Fruit fly (Drosophila melanogaster) whole organism, adult: ENCODE data around the gene mRpS14.
A peak's percentile ranks its signal among the peaks of the same experiment; 100 is the strongest.

ENCODE experiments used
- CG11617 ChIP-seq: fragments of 200-800 bp; sonication (Bioruptor generic); optimal IDR thresholded peaks from 2 replicates; lab custom pipeline; 2017; ENCODE audit warnings: mild to moderate bottlenecking, missing biosample characterization, missing genetic modification reagents, missing genetic modification characterization
- CG12768 ChIP-seq: fragments of 200-800 bp; sonication (Bioruptor generic); optimal IDR thresholded peaks from 2 replicates; lab custom pipeline; 2017; ENCODE audit warnings: missing biosample characterization, missing genetic modification characterization, mild to moderate bottlenecking, moderate library complexity, missing genetic modification reagents
- CG14711 ChIP-seq: fragments of 200-800 bp; sonication (Bioruptor generic); optimal IDR thresholded peaks from 2 replicates; lab custom pipeline; 2018; ENCODE audit warnings: missing biosample characterization, mild to moderate bottlenecking, missing genetic modification characterization, moderate library complexity
- CG1620 ChIP-seq: fragments of 200-800 bp; sonication (Bioruptor generic); optimal IDR thresholded peaks from 2 replicates; lab custom pipeline; 2016; ENCODE audit warnings: missing biosample characterization, missing genetic modification characterization
- CG33017 ChIP-seq: fragments of 200-800 bp; sonication (Bioruptor generic); optimal IDR thresholded peaks from 2 replicates; lab custom pipeline; 2018; ENCODE audit warnings: missing biosample characterization, mild to moderate bottlenecking, missing genetic modification characterization, moderate library complexity
- CG5204 ChIP-seq: fragments of 200-800 bp; sonication (Bioruptor generic); optimal IDR thresholded peaks from 2 replicates; lab custom pipeline; 2016; ENCODE audit warnings: missing biosample characterization, missing genetic modification characterization
- CG7045 ChIP-seq: fragments of 200-800 bp; sonication (Bioruptor generic); optimal IDR thresholded peaks from 2 replicates; lab custom pipeline; 2017; ENCODE audit warnings: missing biosample characterization, mild to moderate bottlenecking, missing genetic modification characterization
- CG7101 ChIP-seq: fragments of 200-800 bp; sonication (Bioruptor generic); optimal IDR thresholded peaks from 2 replicates; lab custom pipeline; 2018; ENCODE audit warnings: missing biosample characterization, mild to moderate bottlenecking, missing genetic modification characterization, moderate library complexity
- Clk ChIP-seq: fragments of 200-800 bp; sonication (Bioruptor generic); optimal IDR thresholded peaks from 2 replicates; lab custom pipeline; 2017; ENCODE audit warnings: missing biosample characterization, missing genetic modification characterization
- Crg-1 ChIP-seq: fragments of 200-800 bp; sonication (Bioruptor generic); optimal IDR thresholded peaks from 2 replicates; lab custom pipeline; 2016; ENCODE audit warnings: missing biosample characterization, missing genetic modification characterization
- Hr96 ChIP-seq: fragments of 200-800 bp; sonication (Bioruptor generic); optimal IDR thresholded peaks from 2 replicates; lab custom pipeline; 2016; ENCODE audit warnings: missing biosample characterization, missing genetic modification characterization
- Mnt ChIP-seq: fragments of 200-800 bp; sonication (Bioruptor generic); optimal IDR thresholded peaks from 2 replicates; lab custom pipeline; 2016; ENCODE audit warnings: missing biosample characterization, mild to moderate bottlenecking, missing genetic modification characterization
- bab1 ChIP-seq: fragments of 200-800 bp; sonication (Bioruptor generic); optimal IDR thresholded peaks from 3 replicates; lab custom pipeline; 2019; ENCODE audit warnings: missing biosample characterization, mild to moderate bottlenecking, missing genetic modification characterization, moderate library complexity
- cic ChIP-seq: fragments of 200-800 bp; sonication (Bioruptor generic); optimal IDR thresholded peaks from 2 replicates; lab custom pipeline; 2017; ENCODE audit warnings: missing biosample characterization, mild to moderate bottlenecking, missing genetic modification characterization, moderate library complexity
- cnc ChIP-seq, 2 experiments: fragments of >200 bp; optimal IDR thresholded peaks; 2 replicates each; lab custom pipeline; 2017
- kay ChIP-seq: fragments of 200-800 bp; sonication (Bioruptor generic); peaks from one replicate; lab custom pipeline; 2016; ENCODE audit warnings: missing biosample characterization, missing genetic modification characterization, borderline replicate concordance
- ovo ChIP-seq: fragments of 200-800 bp; sonication (Bioruptor generic); optimal IDR thresholded peaks from 2 replicates; lab custom pipeline; 2016; ENCODE audit warnings: missing biosample characterization, missing genetic modification characterization
- pad ChIP-seq: fragments of 200-800 bp; sonication (Bioruptor generic); optimal IDR thresholded peaks from 3 replicates; lab custom pipeline; 2017; ENCODE audit warnings: missing biosample characterization, missing genetic modification characterization, mild to moderate bottlenecking, moderate library complexity, missing genetic modification reagents
- tj ChIP-seq: fragments of 200-800 bp; sonication (Bioruptor generic); optimal IDR thresholded peaks from 3 replicates; lab custom pipeline; 2017; ENCODE audit warnings: missing biosample characterization, mild to moderate bottlenecking, missing genetic modification characterization, moderate library complexity
- toe ChIP-seq: fragments of 200-800 bp; sonication (Bioruptor generic); optimal IDR thresholded peaks from 2 replicates; lab custom pipeline; 2016; ENCODE audit warnings: missing biosample characterization, missing genetic modification characterization

Gene mRpS14

dm6 chrX:19485057-19485456 lies 5.0 kb upstream of the mRpS14 start:
- no peak for TF ChIP-seq cnc (optimal IDR thresholded peaks at IDR 0.05; lab: Kevin White, UChicago)
- no peak for TF ChIP-seq Hr96 (GFP tag; lab: Kevin White, UChicago)
- TF ChIP-seq Clk (GFP tag; lab: Kevin White, UChicago) = no peak
- no peak for TF ChIP-seq bab1 (GFP tag; lab: Kevin White, UChicago)
- TF ChIP-seq CG7101 (tag; lab: Kevin White, UChicago) = no peak
- no peak for TF ChIP-seq toe
- no peak for TF ChIP-seq tj

- TF ChIP-seq CG7101 (tag; lab: Kevin White, UChicago) (no peak), CG5204 (no peak), Clk (GFP tag; lab: Kevin White, UChicago) (no peak), CG14711 (tag; lab: Kevin White, UChicago) (no peak), tj (no peak), Crg-1 (no peak), CG33017 (tag; lab: Kevin White, UChicago) (no peak), ovo (GFP tag; lab: Kevin White, UChicago) (no peak), Hr96 (GFP tag; lab: Kevin White, UChicago) (no peak), CG11617 (no peak), kay (GFP tag; lab: Kevin White, UChicago) (no peak), cic (GFP tag; lab: Kevin White, UChicago) (no peak), CG12768 (GFP tag; lab: Kevin White, UChicago) (no peak), toe (no peak), cnc (optimal IDR thresholded peaks at IDR 0.05; lab: Kevin White, UChicago) (no peak), CG1620 (GFP tag; lab: Kevin White, UChicago) (no peak), Mnt (no peak), CG7045 (GFP tag; lab: Kevin White, UChicago) (no peak), bab1 (GFP tag; lab: Kevin White, UChicago) (no peak), pad (no peak)
Measured at dm6 chrX:19480544-19481127, 598 bp upstream of the mRpS14 start.

dm6 chrX:19479134-19479533 lies 904 bp downstream of the mRpS14 start, which contains the start of gene CG32533:
TSS of gene CG32533 (minus strand) at chrX:19479411.
- TF ChIP-seq CG11617 (no peak), CG33017 (tag; lab: Kevin White, UChicago) (no peak), CG14711 (tag; lab: Kevin White, UChicago) (no peak), Clk (GFP tag; lab: Kevin White, UChicago) (no peak), CG12768 (GFP tag; lab: Kevin White, UChicago) (no peak), Mnt (no peak), CG1620 (GFP tag; lab: Kevin White, UChicago) (no peak), toe (no peak), tj (no peak), cic (GFP tag; lab: Kevin White, UChicago) (no peak), bab1 (GFP tag; lab: Kevin White, UChicago) (no peak), Crg-1 (no peak), cnc (optimal IDR thresholded peaks at IDR 0.05; lab: Kevin White, UChicago) (no peak), ovo (GFP tag; lab: Kevin White, UChicago) (no peak), CG7045 (GFP tag; lab: Kevin White, UChicago) (no peak), CG7101 (tag; lab: Kevin White, UChicago) (no peak)

- TF ChIP-seq ovo (GFP tag; lab: Kevin White, UChicago) (peak; percentile 44), pad (no peak)
Measured at dm6 chrX:19474763-19475162, 5.3 kb downstream of the mRpS14 start, which contains the start of gene narya. TSS of gene narya (plus strand) at chrX:19475063.

- TF ChIP-seq CG33017 (tag; lab: Kevin White, UChicago) (no peak), CG1620 (GFP tag; lab: Kevin White, UChicago) (no peak), cic (GFP tag; lab: Kevin White, UChicago) (no peak), tj (peak; percentile 95), bab1 (GFP tag; lab: Kevin White, UChicago) (no peak), ovo (GFP tag; lab: Kevin White, UChicago) (no peak), Crg-1 (no peak), Hr96 (GFP tag; lab: Kevin White, UChicago) (no peak), CG7101 (tag; lab: Kevin White, UChicago) (no peak)
Measured at dm6 chrX:19461630-19462029, 18.4 kb downstream of the mRpS14 start.

- TF ChIP-seq Mnt = no peak
- TF ChIP-seq Crg-1 = no peak
- no peak for TF ChIP-seq bab1 (GFP tag; lab: Kevin White, UChicago)
- no peak for TF ChIP-seq CG33017 (tag; lab: Kevin White, UChicago)
- no peak for TF ChIP-seq CG7045 (GFP tag; lab: Kevin White, UChicago)
- no peak for TF ChIP-seq toe
- no peak for TF ChIP-seq ovo (GFP tag; lab: Kevin White, UChicago)
- TF ChIP-seq CG1620 (GFP tag; lab: Kevin White, UChicago) = no peak
- TF ChIP-seq CG11617 = no peak
- TF ChIP-seq CG7101 (tag; lab: Kevin White, UChicago) = no peak
- no peak for TF ChIP-seq pad
- no peak for TF ChIP-seq Hr96 (GFP tag; lab: Kevin White, UChicago)
- TF ChIP-seq CG5204 = no peak
- TF ChIP-seq tj = no peak
- TF ChIP-seq kay (GFP tag; lab: Kevin White, UChicago) = no peak
- no peak for TF ChIP-seq CG14711 (tag; lab: Kevin White, UChicago)
- no peak for TF ChIP-seq Clk (GFP tag; lab: Kevin White, UChicago)
- no peak for TF ChIP-seq CG12768 (GFP tag; lab: Kevin White, UChicago)
- no peak for TF ChIP-seq cnc (optimal IDR thresholded peaks at IDR 0.05; lab: Kevin White, UChicago)
Measured at dm6 chrX:19453138-19453537, 26.9 kb downstream of the mRpS14 start.
